Fruit fly (Drosophila melanogaster) whole organism, prepupa: Measurements from ENCODE around the gene Spx.
A peak's percentile ranks its signal among the peaks of the same experiment; 100 is the strongest.

Source experiments
- Blimp-1 ChIP-seq: fragments of 200-800 bp; sonication (Bioruptor generic); optimal IDR thresholded peaks from 3 replicates; lab custom pipeline; 2017; ENCODE audit warnings: missing biosample characterization, missing genetic modification characterization, mild to moderate bottlenecking, moderate library complexity, missing genetic modification reagents
- CG10669 ChIP-seq: fragments of 200-800 bp; sonication (Bioruptor generic); optimal IDR thresholded peaks from 3 replicates; lab custom pipeline; 2018; ENCODE audit warnings: missing biosample characterization, mild to moderate bottlenecking, missing genetic modification characterization, moderate library complexity
- CG11762 ChIP-seq: fragments of 200-800 bp; sonication (Bioruptor generic); optimal IDR thresholded peaks from 3 replicates; lab custom pipeline; 2016; ENCODE audit warnings: missing biosample characterization, missing genetic modification characterization; ENCODE audit not compliant: insufficient read depth
- CG15336 ChIP-seq: fragments of 200-800 bp; sonication (Bioruptor generic); IDR thresholded peaks from 2 replicates; pipeline ENCODE4 v1.3.6; 2022; ENCODE audit warnings: missing biosample characterization, missing genetic modification characterization
- CG16779 ChIP-seq: fragments of 200-800 bp; sonication (Bioruptor generic); optimal IDR thresholded peaks from 3 replicates; lab custom pipeline; 2017; ENCODE audit warnings: missing biosample characterization, mild to moderate bottlenecking, missing genetic modification characterization
- CG31627 ChIP-seq: fragments of 200-800 bp; sonication (Bioruptor generic); optimal IDR thresholded peaks from 3 replicates; lab custom pipeline; 2016; ENCODE audit warnings: missing biosample characterization, missing genetic modification characterization
- CG34406 ChIP-seq: fragments of 200-800 bp; sonication (Bioruptor generic); optimal IDR thresholded peaks from 3 replicates; lab custom pipeline; 2016; ENCODE audit warnings: missing biosample characterization, missing genetic modification characterization
- CG3919 ChIP-seq: fragments of 200-800 bp; sonication (Bioruptor generic); optimal IDR thresholded peaks from 3 replicates; lab custom pipeline; 2016; ENCODE audit warnings: missing biosample characterization, missing genetic modification characterization
- CG4318 ChIP-seq: fragments of 200-800 bp; sonication (Bioruptor generic); optimal IDR thresholded peaks from 3 replicates; lab custom pipeline; 2017; ENCODE audit warnings: missing biosample characterization, mild to moderate bottlenecking, missing genetic modification characterization
- CG6163 ChIP-seq: fragments of 200-800 bp; sonication (Bioruptor generic); IDR thresholded peaks from 3 replicates; pipeline ENCODE4 v1.3.6; 2022; ENCODE audit warnings: missing biosample characterization, missing genetic modification characterization
- CG6276 ChIP-seq: fragments of 200-800 bp; sonication (Bioruptor generic); optimal IDR thresholded peaks from 2 replicates; lab custom pipeline; 2017; ENCODE audit warnings: missing biosample characterization, mild to moderate bottlenecking, missing genetic modification characterization
- CG6792 ChIP-seq: fragments of 200-800 bp; sonication (Bioruptor generic); optimal IDR thresholded peaks from 3 replicates; lab custom pipeline; 2016; ENCODE audit warnings: missing biosample characterization, missing genetic modification characterization
- CG6808 ChIP-seq: fragments of 200-800 bp; sonication (Bioruptor generic); optimal IDR thresholded peaks from 3 replicates; lab custom pipeline; 2017; ENCODE audit warnings: missing biosample characterization, missing genetic modification characterization, mild to moderate bottlenecking, moderate library complexity, missing genetic modification reagents
- CG8119 ChIP-seq: fragments of 200-800 bp; sonication (Bioruptor generic); IDR thresholded peaks from 3 replicates; pipeline ENCODE4 v1.3.6; 2022; ENCODE audit warnings: missing biosample characterization, missing genetic modification characterization
- CG8319 ChIP-seq: fragments of 200-800 bp; sonication (Bioruptor generic); optimal IDR thresholded peaks from 3 replicates; lab custom pipeline; 2016; ENCODE audit warnings: missing biosample characterization, missing genetic modification characterization
- CG8632 ChIP-seq: fragments of 200-800 bp; sonication (Bioruptor generic); optimal IDR thresholded peaks from 3 replicates; lab custom pipeline; 2016; ENCODE audit warnings: missing biosample characterization, missing genetic modification characterization
- Eip75B ChIP-seq: fragments of 200-800 bp; sonication (Bioruptor generic); optimal IDR thresholded peaks from 3 replicates; lab custom pipeline; 2016; ENCODE audit warnings: missing biosample characterization, missing genetic modification characterization
- Eip78C ChIP-seq: fragments of 200-800 bp; sonication (Bioruptor generic); peaks from one replicate; lab custom pipeline; 2016; ENCODE audit warnings: missing biosample characterization, missing genetic modification characterization
- Eip93F ChIP-seq: fragments of 200-800 bp; sonication (Bioruptor generic); optimal IDR thresholded peaks from 2 replicates; lab custom pipeline; 2016; ENCODE audit warnings: missing biosample characterization, mild to moderate bottlenecking, missing genetic modification characterization
- Ets96B ChIP-seq: fragments of 200-800 bp; optimal IDR thresholded peaks from 2 replicates; lab custom pipeline; 2019; ENCODE audit warnings: missing biosample characterization, mild to moderate bottlenecking, missing genetic modification characterization, moderate library complexity
- Gug ChIP-seq: fragments of 200-800 bp; sonication (Bioruptor generic); IDR thresholded peaks from 2 replicates; pipeline ENCODE4 v1.3.6; 2022; ENCODE audit warnings: missing biosample characterization, missing genetic modification characterization
- Hr38 ChIP-seq: sonication (Bioruptor generic); optimal IDR thresholded peaks from 2 replicates; lab custom pipeline; 2016; ENCODE audit warnings: missing biosample characterization, missing genetic modification characterization
- Hr39 ChIP-seq: fragments of 200-800 bp; sonication (Bioruptor generic); optimal IDR thresholded peaks from 2 replicates; lab custom pipeline; 2016; ENCODE audit warnings: missing biosample characterization, missing genetic modification characterization
- Hr4 ChIP-seq: fragments of 200-800 bp; sonication (Bioruptor generic); optimal IDR thresholded peaks from 3 replicates; lab custom pipeline; 2016; ENCODE audit warnings: missing biosample characterization, missing genetic modification characterization
- Lpt ChIP-seq: fragments of 200-800 bp; sonication (Bioruptor generic); optimal IDR thresholded peaks from 3 replicates; lab custom pipeline; 2016; ENCODE audit warnings: missing biosample characterization, missing genetic modification characterization
- Met ChIP-seq: fragments of 200-800 bp; sonication (Bioruptor generic); optimal IDR thresholded peaks from 3 replicates; lab custom pipeline; 2016; ENCODE audit warnings: missing biosample characterization, missing genetic modification characterization
- OdsH ChIP-seq: fragments of 200-800 bp; sonication (Bioruptor generic); optimal IDR thresholded peaks from 3 replicates; lab custom pipeline; 2016; ENCODE audit warnings: missing biosample characterization, missing genetic modification characterization
- Smox ChIP-seq: fragments of 200-800 bp; sonication (Bioruptor generic); optimal IDR thresholded peaks from 3 replicates; lab custom pipeline; 2016; ENCODE audit warnings: missing biosample characterization, missing genetic modification characterization
- Sox14 ChIP-seq: fragments of 200-800 bp; sonication (Bioruptor generic); optimal IDR thresholded peaks from 3 replicates; lab custom pipeline; 2016; ENCODE audit warnings: missing biosample characterization, missing genetic modification characterization
- achi ChIP-seq: fragments of 200-800 bp; sonication (Bioruptor generic); optimal IDR thresholded peaks from 3 replicates; lab custom pipeline; 2016; ENCODE audit warnings: missing biosample characterization, missing genetic modification characterization
- acj6 ChIP-seq: fragments of 200-800 bp; sonication (Bioruptor generic); optimal IDR thresholded peaks from 3 replicates; lab custom pipeline; 2016; ENCODE audit warnings: missing biosample characterization, missing genetic modification characterization
- cyc ChIP-seq: fragments of 200-800 bp; sonication (Bioruptor generic); optimal IDR thresholded peaks from 3 replicates; lab custom pipeline; 2016; ENCODE audit warnings: missing biosample characterization, missing genetic modification characterization
- dsx ChIP-seq: fragments of 200-800 bp; optimal IDR thresholded peaks from 3 replicates; lab custom pipeline; 2019; ENCODE audit warnings: missing biosample characterization, mild to moderate bottlenecking, missing genetic modification characterization, moderate library complexity; ENCODE audit not compliant: poor library complexity, severe bottlenecking
- esn ChIP-seq: fragments of 200-800 bp; sonication (Bioruptor generic); optimal IDR thresholded peaks from 2 replicates; lab custom pipeline; 2016; ENCODE audit warnings: missing biosample characterization, mild to moderate bottlenecking, missing genetic modification characterization, moderate library complexity
- fd59A ChIP-seq: fragments of 200-800 bp; sonication (Bioruptor generic); optimal IDR thresholded peaks from 2 replicates; lab custom pipeline; 2017; ENCODE audit warnings: missing biosample characterization, mild to moderate bottlenecking, missing genetic modification characterization, missing genetic modification reagents
- fd85E ChIP-seq: fragments of 200-800 bp; sonication (Bioruptor generic); optimal IDR thresholded peaks from 3 replicates; lab custom pipeline; 2016; ENCODE audit warnings: missing biosample characterization, missing genetic modification characterization
- fkh ChIP-seq: fragments of 200-800 bp; sonication (Bioruptor generic); optimal IDR thresholded peaks from 3 replicates; lab custom pipeline; 2017; ENCODE audit warnings: missing biosample characterization, mild to moderate bottlenecking, missing genetic modification characterization, moderate library complexity
- lz ChIP-seq: fragments of 200-800 bp; sonication (Bioruptor generic); optimal IDR thresholded peaks from 3 replicates; lab custom pipeline; 2016; ENCODE audit warnings: missing biosample characterization, missing genetic modification characterization
- net ChIP-seq: fragments of 200-800 bp; sonication (Bioruptor generic); optimal IDR thresholded peaks from 3 replicates; lab custom pipeline; 2016; ENCODE audit warnings: missing biosample characterization, missing genetic modification characterization
- pdm3 ChIP-seq: fragments of 200-800 bp; sonication (Bioruptor generic); optimal IDR thresholded peaks from 3 replicates; lab custom pipeline; 2016; ENCODE audit warnings: missing biosample characterization, missing genetic modification characterization
- spab ChIP-seq: fragments of 200-800 bp; sonication (Bioruptor generic); optimal IDR thresholded peaks from 2 replicates; lab custom pipeline; 2017; ENCODE audit warnings: missing biosample characterization, mild to moderate bottlenecking, missing genetic modification characterization, missing genetic modification reagents
- ss ChIP-seq, 2 experiments: fragments of 200-800 bp; sonication (Bioruptor generic); optimal IDR thresholded peaks; 2 replicates in 1 of 2; 3 replicates in 1 of 2; lab custom pipeline; 2017 to 2018; ENCODE audit warnings: mild to moderate bottlenecking in 2 of 2, missing biosample characterization in 2 of 2, missing genetic modification characterization in 2 of 2, moderate library complexity in 1 of 2
- svp ChIP-seq: fragments of 200-800 bp; sonication (Bioruptor generic); peaks from one replicate; lab custom pipeline; 2016; ENCODE audit warnings: missing biosample characterization, missing genetic modification characterization
- topi ChIP-seq: fragments of 200-800 bp; sonication (Bioruptor generic); optimal IDR thresholded peaks from 3 replicates; lab custom pipeline; 2016; ENCODE audit warnings: missing biosample characterization, missing genetic modification characterization
- vri ChIP-seq: fragments of 200-800 bp; sonication (Bioruptor generic); optimal IDR thresholded peaks from 3 replicates; lab custom pipeline; 2016; ENCODE audit warnings: missing biosample characterization, mild to moderate bottlenecking, missing genetic modification characterization

Spx gene

dm6 chrX:6276590-6276989 lies 21.0 kb downstream of the Spx start, which contains the start of gene CG3566 (continued):
- TF ChIP-seq Hr38 (no peak), CG31627 (GFP tag; lab: Kevin White, UChicago) (no peak), Sox14 (GFP tag; lab: Kevin White, UChicago) (peak; percentile 12), fd85E (GFP tag; lab: Kevin White, UChicago) (no peak), cyc (GFP tag; lab: Kevin White, UChicago) (no peak), vri (peak; percentile 16), Hr39 (GFP tag; lab: Kevin White, UChicago) (no peak), CG4318 (GFP tag; lab: Kevin White, UChicago) (no peak), CG6808 (no peak), Hr4 (GFP tag; lab: Kevin White, UChicago) (no peak), Smox (GFP tag; lab: Kevin White, UChicago) (no peak), CG16779 (tag; lab: Kevin White, UChicago) (no peak), fd59A (GFP tag; lab: Kevin White, UChicago) (no peak)

- TF ChIP-seq Gug (GFP tag; lab: Robert Waterston, UW), result no peak
- TF ChIP-seq Hr38, result no peak
- peak; percentile 4 for TF ChIP-seq CG8632 (GFP tag; lab: Kevin White, UChicago)
- peak; percentile 40 for TF ChIP-seq CG3919 (GFP tag; lab: Kevin White, UChicago)
- peak; percentile 56 for TF ChIP-seq topi (GFP tag; lab: Kevin White, UChicago)
- TF ChIP-seq Sox14 (GFP tag; lab: Kevin White, UChicago), result peak; percentile 52
- no peak for TF ChIP-seq CG8319 (GFP tag; lab: Kevin White, UChicago)
- TF ChIP-seq CG15336, result no peak
- TF ChIP-seq Eip78C (GFP tag; lab: Kevin White, UChicago), result peak; percentile 72
- no peak for TF ChIP-seq CG11762 (GFP tag; lab: Kevin White, UChicago)
- TF ChIP-seq CG10669 (GFP tag; lab: Kevin White, UChicago), result no peak
- no peak for TF ChIP-seq CG6276 (GFP tag; lab: Kevin White, UChicago)
- TF ChIP-seq svp, result peak; percentile 79
- TF ChIP-seq OdsH (GFP tag; lab: Kevin White, UChicago), result no peak
- TF ChIP-seq achi, result peak; percentile 33
- TF ChIP-seq esn (GFP tag; lab: Kevin White, UChicago), result peak; percentile 45
- peak in 1 of 2 experiments; percentile 22 for TF ChIP-seq ss (GFP tag; optimal IDR thresholded peaks at IDR 0.05; lab: Kevin White, UChicago)
- TF ChIP-seq dsx, result peak; percentile 10
- no peak for TF ChIP-seq acj6 (GFP tag; lab: Kevin White, UChicago)
- TF ChIP-seq Blimp-1 (GFP tag; lab: Kevin White, UChicago), result peak; percentile 2
- TF ChIP-seq cyc (GFP tag; lab: Kevin White, UChicago), result peak; percentile 6
- no peak for TF ChIP-seq CG6792 (GFP tag; lab: Kevin White, UChicago)
- peak; percentile 34 for TF ChIP-seq Met
- TF ChIP-seq Smox (GFP tag; lab: Kevin White, UChicago), result no peak
- peak; percentile 27; the same call in 1 of the 3 replicates for TF ChIP-seq CG8119
- peak; percentile 7 for TF ChIP-seq net
- TF ChIP-seq fkh (GFP tag; lab: Kevin White, UChicago), result no peak
- TF ChIP-seq Eip75B (GFP tag; lab: Kevin White, UChicago), result peak; percentile 27
These were observed 23.4 kb downstream of the Spx start for dm6 chrX:6278879-6279628.

- TF ChIP-seq CG34406 (no peak), ss (GFP tag; optimal IDR thresholded peaks at IDR 0.05; lab: Kevin White, UChicago) (peak in 1 of 2 experiments; percentile 11), CG8119 (no peak), spab (GFP tag; lab: Kevin White, UChicago) (no peak), Hr38 (no peak), cyc (GFP tag; lab: Kevin White, UChicago) (no peak), CG4318 (GFP tag; lab: Kevin White, UChicago) (no peak), Eip78C (GFP tag; lab: Kevin White, UChicago) (peak; percentile 25), lz (no peak), esn (GFP tag; lab: Kevin White, UChicago) (no peak), CG6163 (GFP tag; lab: Robert Waterston, UW) (no peak), CG31627 (GFP tag; lab: Kevin White, UChicago) (no peak), Met (no peak), Ets96B (tag; lab: Kevin White, UChicago) (no peak), CG8319 (GFP tag; lab: Kevin White, UChicago) (no peak), Eip93F (GFP tag; lab: Kevin White, UChicago) (peak; percentile 12), net (no peak), vri (no peak), fkh (GFP tag; lab: Kevin White, UChicago) (peak; percentile 55), topi (GFP tag; lab: Kevin White, UChicago) (no peak), pdm3 (GFP tag; lab: Kevin White, UChicago) (no peak), fd59A (GFP tag; lab: Kevin White, UChicago) (no peak), Lpt (GFP tag; lab: Kevin White, UChicago) (no peak)
These were observed 24.0 kb downstream of the Spx start, which contains the start of gene Ubi-p5E for dm6 chrX:6279629-6280073. Ubi-p5E (minus strand) TSS chrX:6279647.
